Fruit fly (Drosophila melanogaster) whole organism, wandering third instar larva: Measurements from ENCODE around the gene grk.

Source experiments
- CG9705 ChIP-seq: fragments of 200-800 bp; sonication (Bioruptor generic); optimal IDR thresholded peaks from 2 replicates; lab custom pipeline; 2018; ENCODE audit warnings: missing biosample characterization, mild to moderate bottlenecking, missing genetic modification characterization
- Dfd ChIP-seq: fragments of >200 bp; optimal IDR thresholded peaks from 2 replicates; lab custom pipeline; 2017; ENCODE audit warnings: missing biosample characterization, missing genetic modification characterization
- Mio ChIP-seq: sonication (Bioruptor generic); optimal IDR thresholded peaks from 2 replicates; lab custom pipeline; 2016; ENCODE audit warnings: missing biosample characterization, missing genetic modification characterization
- br ChIP-seq: fragments of 200-800 bp; sonication (Bioruptor generic); optimal IDR thresholded peaks from 2 replicates; lab custom pipeline; 2016; ENCODE audit warnings: missing biosample characterization, missing genetic modification characterization
- ey ChIP-seq: fragments of 200-800 bp; sonication (Bioruptor generic); optimal IDR thresholded peaks from 2 replicates; lab custom pipeline; 2016; ENCODE audit warnings: missing biosample characterization, missing genetic modification characterization
- fru ChIP-seq: fragments of 200-800 bp; sonication (Bioruptor generic); optimal IDR thresholded peaks from 3 replicates; lab custom pipeline; 2016; ENCODE audit warnings: missing biosample characterization, mild to moderate bottlenecking, missing genetic modification characterization
- h ChIP-seq: fragments of 200-800 bp; sonication (Bioruptor generic); optimal IDR thresholded peaks from 3 replicates; lab custom pipeline; 2016; ENCODE audit warnings: missing biosample characterization, mild to moderate bottlenecking, missing genetic modification characterization
- psq ChIP-seq: fragments of 200-800 bp; sonication (Bioruptor generic); optimal IDR thresholded peaks from 3 replicates; lab custom pipeline; 2017; ENCODE audit warnings: missing biosample characterization, mild to moderate bottlenecking, missing genetic modification characterization, moderate library complexity
- rgr ChIP-seq: fragments of 200-800 bp; sonication (Bioruptor generic); optimal IDR thresholded peaks from 3 replicates; lab custom pipeline; 2016; ENCODE audit warnings: missing biosample characterization, mild to moderate bottlenecking, missing genetic modification characterization
- tai ChIP-seq: sonication (Bioruptor generic); optimal IDR thresholded peaks from 2 replicates; lab custom pipeline; 2016; ENCODE audit warnings: missing biosample characterization, missing genetic modification characterization

DNA sequence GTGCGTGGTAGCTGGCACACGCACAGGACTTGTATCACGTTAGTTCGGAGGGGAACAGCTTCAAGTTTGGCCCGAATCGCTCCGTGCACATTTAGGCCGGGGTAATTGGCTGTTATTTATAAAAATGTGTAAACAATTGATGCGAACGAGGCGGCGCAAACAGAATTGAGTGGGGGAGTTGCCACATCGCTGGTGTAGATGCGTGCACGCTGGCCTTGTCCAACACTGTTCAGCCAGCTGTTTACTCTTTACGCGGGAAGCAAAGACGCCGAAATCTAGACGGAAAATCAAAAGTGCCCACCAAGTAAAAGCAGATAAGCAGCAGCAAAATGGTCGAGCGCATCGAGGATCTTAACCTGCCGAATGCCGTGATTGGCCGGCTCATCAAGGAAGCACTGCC lies 3.8 kb upstream of the grk start, which contains the start of the genes D12 and Chrac-14:
- no peak for TF ChIP-seq rgr (GFP tag; lab: Kevin White, UChicago)
- TF ChIP-seq ey (GFP tag; lab: Kevin White, UChicago), result no peak
- TF ChIP-seq Dfd (GFP tag; lab: Kevin White, UChicago), result no peak
- TF ChIP-seq tai, result no peak
- TF ChIP-seq h (GFP tag; lab: Kevin White, UChicago), result no peak
- no peak for TF ChIP-seq Mio (GFP tag; lab: Kevin White, UChicago)
- peak; percentile 41 for TF ChIP-seq psq (GFP tag; lab: Kevin White, UChicago)
- no peak for TF ChIP-seq CG9705
- no peak for TF ChIP-seq fru (GFP tag; lab: Kevin White, UChicago)
- no peak for TF ChIP-seq br (GFP tag; lab: Kevin White, UChicago)
